In genomic region chrII:13289891-13290290, ce11 we compare ENCODE assay signal across 5 worm cellular contexts.
A peak's percentile ranks its signal among the peaks of the same experiment; 100 is the strongest.
TF ChIP-seq lines count a peak whose summit lies in the region.

No protein-coding gene starts in this region.

TF ChIP-seq in whole organism, L1 larva, 84 proteins besides CTCF, POLR2A, EP300 and RAD21:
- peak; percentile 41 for TF ChIP-seq snpc-4 (tag; optimal IDR thresholded peaks at IDR 0.05; lab: Kevin White, UChicago)
- TF ChIP-seq ets-5 (GFP tag; IDR thresholded peaks at IDR 0.05; lab: Robert Waterston, UW): no peak
- TF ChIP-seq rnt-1 (tag; optimal IDR thresholded peaks at IDR 0.05; lab: Kevin White, UChicago): peak; percentile 2

TF ChIP-seq in whole organism, L2 larva, 48 proteins besides CTCF, POLR2A, EP300 and RAD21:
- TF ChIP-seq snpc-4 (tag; optimal IDR thresholded peaks at IDR 0.05; lab: Kevin White, UChicago) (peak; percentile 39), elt-3 (tag; optimal IDR thresholded peaks at IDR 0.05; lab: Kevin White, UChicago) (no peak)

TF ChIP-seq in whole organism, L4 larva, 104 proteins besides CTCF, POLR2A, EP300 and RAD21:
- TF ChIP-seq php-3 (GFP tag; IDR thresholded peaks at IDR 0.05; lab: Robert Waterston, UW): no peak
- TF ChIP-seq lin-15B (tag; optimal IDR thresholded peaks at IDR 0.05; lab: Kevin White, UChicago): no peak
- peak; percentile 33; the same call in 1 of the 2 replicates for TF ChIP-seq dmd-8 (GFP tag; IDR thresholded peaks at IDR 0.05; lab: Robert Waterston, UW)
- TF ChIP-seq set-16 (GFP tag; IDR thresholded peaks at IDR 0.05; lab: Robert Waterston, UW): peak; percentile 64
- TF ChIP-seq lin-13 (GFP tag; optimal IDR thresholded peaks at IDR 0.05; lab: Kevin White, UChicago): peak; percentile 3
- no peak for TF ChIP-seq snpc-4 (tag; optimal IDR thresholded peaks at IDR 0.05; lab: Kevin White, UChicago)
- TF ChIP-seq unc-62 (GFP tag; optimal IDR thresholded peaks at IDR 0.05 in 1 of 2; lab: Kevin White, UChicago): no peak
- TF ChIP-seq unc-62 (tag; optimal IDR thresholded peaks at IDR 0.05; lab: Kevin White, UChicago): no peak
- TF ChIP-seq D1046.2 (GFP tag; IDR thresholded peaks at IDR 0.05; lab: Robert Waterston, UW): 0 out of 2 replicates have a peak, but pooled peaks have one; percentile 21
- TF ChIP-seq nhr-77 (tag; optimal IDR thresholded peaks at IDR 0.05; lab: Kevin White, UChicago): no peak
- no peak for TF ChIP-seq egl-43 (GFP tag; IDR thresholded peaks at IDR 0.05; lab: Robert Waterston, UW)
- 0 out of 2 replicates have a peak, but pooled peaks have one; percentile 43 for TF ChIP-seq F44E2.7 (GFP tag; IDR thresholded peaks at IDR 0.05; lab: Robert Waterston, UW)

TF ChIP-seq in whole organism, midembryonic, 9 proteins besides CTCF, POLR2A, EP300 and RAD21:
- TF ChIP-seq klf-2 (GFP tag; conservative IDR thresholded peaks at IDR 0.05; lab: Robert Waterston, UW): no peak
- 0 out of 2 replicates have a peak, but pooled peaks have one; percentile 17 for TF ChIP-seq tab-1 (GFP tag; IDR thresholded peaks at IDR 0.05; lab: Robert Waterston, UW)
TF ChIP-seq in whole organism, midembryonic: peak in this region for 1.

TF ChIP-seq in whole organism, young adult, 124 proteins besides CTCF, POLR2A, EP300 and RAD21:
- TF ChIP-seq zfh-2 (GFP tag; conservative IDR thresholded peaks at IDR 0.05; lab: Robert Waterston, UW) (peak; percentile 72), bed-1 (GFP tag; IDR thresholded peaks at IDR 0.05; lab: Robert Waterston, UW) (0 out of 2 replicates have a peak, but pooled peaks have one; percentile 65), cebp-1 (GFP tag; IDR thresholded peaks at IDR 0.05; lab: Robert Waterston, UW) (no peak), cebp-1 (tag; optimal IDR thresholded peaks at IDR 0.05; lab: Kevin White, UChicago) (peak; percentile 1), K12H6.12 (tag; optimal IDR thresholded peaks at IDR 0.05; lab: Kevin White, UChicago) (no peak), ceh-79 (tag; optimal IDR thresholded peaks at IDR 0.05; lab: Kevin White, UChicago) (peak; percentile 24), snpc-4 (GFP tag; optimal IDR thresholded peaks at IDR 0.05; lab: Kevin White, UChicago) (no peak), snpc-4 (tag; optimal IDR thresholded peaks at IDR 0.05; lab: Kevin White, UChicago) (peak in 2 of 4 experiments; percentile 49 to 78), madf-3 (GFP tag; IDR thresholded peaks at IDR 0.05; lab: Robert Waterston, UW) (0 out of 2 replicates have a peak, but pooled peaks have one; percentile 13), somi-1 (GFP tag; optimal IDR thresholded peaks at IDR 0.05; lab: Kevin White, UChicago) (no peak), athp-1 (tag; optimal IDR thresholded peaks at IDR 0.05; lab: Kevin White, UChicago) (no peak), lin-40 (tag; optimal IDR thresholded peaks at IDR 0.05; lab: Kevin White, UChicago) (no peak), die-1 (tag; optimal IDR thresholded peaks at IDR 0.05; lab: Kevin White, UChicago) (no peak), rpc-1 (optimal IDR thresholded peaks at IDR 0.05; lab: Kevin White, UChicago) (no peak), rpc-1 (tag; optimal IDR thresholded peaks at IDR 0.05; lab: Kevin White, UChicago) (no peak), egrh-3 (GFP tag; IDR thresholded peaks at IDR 0.05; lab: Robert Waterston, UW) (no peak), madf-10 (tag; optimal IDR thresholded peaks at IDR 0.05; lab: Kevin White, UChicago) (no peak), Y67H2A.10 (GFP tag; conservative IDR thresholded peaks at IDR 0.05; lab: Robert Waterston, UW) (0 out of 2 replicates have a peak, but pooled peaks have one; percentile 24), nfyb-1 (GFP tag; IDR thresholded peaks at IDR 0.05; lab: Robert Waterston, UW) (no peak)
